Worm (Caenorhabditis elegans) whole organism, late embryonic: ENCODE measurements around the gene Y102E9.3.
A peak's percentile ranks its signal among the peaks of the same experiment; 100 is the strongest.

Experiments used
- C38D4.7 ChIP-seq: fragments of 200-800 bp; sonication (Bioruptor generic); optimal IDR thresholded peaks from 2 replicates; lab custom pipeline; 2018; ENCODE audit warnings: mild to moderate bottlenecking, missing genetic modification characterization, moderate library complexity, missing compliant biosample characterization
- K09A11.1 ChIP-seq: sonication (generic microtip); optimal IDR thresholded peaks from 2 replicates; lab custom pipeline; 2017; ENCODE audit warnings: antibody characterized with exemption, mild to moderate bottlenecking, missing genetic modification characterization, missing compliant biosample characterization; ENCODE audit not compliant: insufficient read depth
- T23F11.4 ChIP-seq: fragments of 200-800 bp; sonication (Bioruptor generic); optimal IDR thresholded peaks from 2 replicates; lab custom pipeline; 2018; ENCODE audit warnings: mild to moderate bottlenecking, missing genetic modification characterization, missing compliant biosample characterization
- Y22D7AL.16 ChIP-seq: sonication (generic microtip); optimal IDR thresholded peaks from 2 replicates; lab custom pipeline; 2016; ENCODE audit warnings: missing genetic modification characterization, missing compliant biosample characterization
- ahr-1 ChIP-seq: sonication (generic microtip); optimal IDR thresholded peaks from 2 replicates; lab custom pipeline; 2016; ENCODE audit warnings: missing genetic modification characterization, missing compliant biosample characterization
- ceh-18 ChIP-seq: sonication (generic microtip); optimal IDR thresholded peaks from 2 replicates; lab custom pipeline; 2016; ENCODE audit warnings: missing genetic modification characterization, missing compliant biosample characterization
- ceh-19 ChIP-seq: fragments of 200-800 bp; sonication (Bioruptor generic); optimal IDR thresholded peaks from 2 replicates; lab custom pipeline; 2018; ENCODE audit warnings: mild to moderate bottlenecking, missing genetic modification characterization, missing compliant biosample characterization
- ceh-31 ChIP-seq: sonication (generic microtip); optimal IDR thresholded peaks from 2 replicates; lab custom pipeline; 2016; ENCODE audit warnings: missing genetic modification characterization, missing compliant biosample characterization
- ceh-34 ChIP-seq: sonication (generic microtip); optimal IDR thresholded peaks from 2 replicates; lab custom pipeline; 2016; ENCODE audit warnings: mild to moderate bottlenecking, missing genetic modification characterization, missing compliant biosample characterization
- ceh-9 ChIP-seq: sonication (generic microtip); optimal IDR thresholded peaks from 2 replicates; lab custom pipeline; 2016; ENCODE audit warnings: mild to moderate bottlenecking, missing genetic modification characterization, inconsistent platforms, missing compliant biosample characterization
- dve-1 ChIP-seq: sonication (generic microtip); optimal IDR thresholded peaks from 2 replicates; lab custom pipeline; 2017; ENCODE audit warnings: antibody characterized with exemption, mild to moderate bottlenecking, missing genetic modification characterization, missing compliant biosample characterization
- elt-2 ChIP-seq: sonication (generic microtip); optimal IDR thresholded peaks from 2 replicates; lab custom pipeline; 2016; ENCODE audit warnings: missing genetic modification reagents, missing genetic modification characterization, missing compliant biosample characterization
- fax-1 ChIP-seq: sonication (generic microtip); optimal IDR thresholded peaks from 2 replicates; lab custom pipeline; 2016; ENCODE audit warnings: missing genotype, missing genetic modification characterization, missing compliant biosample characterization
- fkh-10 ChIP-seq: fragments of 150-350 bp; optimal IDR thresholded peaks from 2 replicates; lab custom pipeline; 2014; ENCODE audit warnings: missing biosample characterization, missing genetic modification reagents, missing genetic modification characterization
- gmeb-2 ChIP-seq: sonication (generic microtip); optimal IDR thresholded peaks from 2 replicates; lab custom pipeline; 2016; ENCODE audit warnings: missing genetic modification characterization, inconsistent platforms, missing compliant biosample characterization
- hlh-13 ChIP-seq: fragments of 200-800 bp; sonication (Bioruptor generic); optimal IDR thresholded peaks from 2 replicates; lab custom pipeline; 2018; ENCODE audit warnings: mild to moderate bottlenecking, missing genetic modification characterization, missing compliant biosample characterization
- hlh-30 ChIP-seq: sonication (generic microtip); optimal IDR thresholded peaks from 2 replicates; lab custom pipeline; 2017; ENCODE audit warnings: antibody characterized with exemption, missing genetic modification characterization, missing compliant biosample characterization; ENCODE audit not compliant: insufficient read depth
- hlh-6 ChIP-seq: sonication (generic microtip); optimal IDR thresholded peaks from 2 replicates; lab custom pipeline; 2016; ENCODE audit warnings: missing genotype, missing genetic modification characterization, missing compliant biosample characterization
- madf-2 ChIP-seq: sonication (generic microtip); optimal IDR thresholded peaks from 2 replicates; lab custom pipeline; 2017; ENCODE audit warnings: missing genetic modification characterization, missing compliant biosample characterization
- nfya-1 ChIP-seq: sonication (generic microtip); optimal IDR thresholded peaks from 2 replicates; lab custom pipeline; 2017; ENCODE audit warnings: missing genetic modification characterization, mild to moderate bottlenecking, missing compliant biosample characterization, antibody characterized with exemption, moderate library complexity
- nhr-11 ChIP-seq: fragments of 150-350 bp; optimal IDR thresholded peaks from 2 replicates; lab custom pipeline; 2014; ENCODE audit warnings: missing biosample characterization, missing genetic modification characterization
- odd-2 ChIP-seq: sonication (generic microtip); optimal IDR thresholded peaks from 2 replicates; lab custom pipeline; 2017; ENCODE audit warnings: antibody characterized with exemption, mild to moderate bottlenecking, missing genetic modification characterization, missing compliant biosample characterization
- pag-3 ChIP-seq: sonication (generic microtip); optimal IDR thresholded peaks from 2 replicates; lab custom pipeline; 2016; ENCODE audit warnings: missing compliant biosample characterization, missing genetic modification characterization, borderline replicate concordance
- pat-9 ChIP-seq: fragments of 200-800 bp; sonication (Bioruptor generic); optimal IDR thresholded peaks from 2 replicates; lab custom pipeline; 2018; ENCODE audit warnings: mild to moderate bottlenecking, missing genetic modification characterization, moderate library complexity, missing compliant biosample characterization
- pax-1 ChIP-seq: fragments of 150-350 bp; optimal IDR thresholded peaks from 2 replicates; lab custom pipeline; 2014; ENCODE audit warnings: missing biosample characterization, missing genetic modification characterization
- pha-2 ChIP-seq: sonication (generic microtip); optimal IDR thresholded peaks from 2 replicates; lab custom pipeline; 2017; ENCODE audit warnings: mild to moderate bottlenecking, missing genetic modification characterization, missing compliant biosample characterization
- pqm-1 ChIP-seq: sonication (generic microtip); optimal IDR thresholded peaks from 2 replicates; lab custom pipeline; 2016; ENCODE audit warnings: missing genetic modification characterization, missing compliant biosample characterization
- pros-1 ChIP-seq: fragments of 150-350 bp; optimal IDR thresholded peaks from 2 replicates; lab custom pipeline; 2014; ENCODE audit warnings: missing biosample characterization, missing genetic modification reagents, missing genetic modification characterization
- ref-2 ChIP-seq: sonication (generic microtip); optimal IDR thresholded peaks from 2 replicates; lab custom pipeline; 2016; ENCODE audit warnings: missing genetic modification characterization, missing compliant biosample characterization
- sox-2 ChIP-seq: fragments of 200-800 bp; sonication (Bioruptor generic); IDR thresholded peaks from 2 replicates; pipeline ENCODE4 v1.3.6; 2022; ENCODE audit warnings: missing genetic modification reagents, missing genetic modification characterization, missing compliant biosample characterization
- syd-9 ChIP-seq: sonication (generic microtip); optimal IDR thresholded peaks from 2 replicates; lab custom pipeline; 2016; ENCODE audit warnings: mild to moderate bottlenecking, missing genetic modification characterization, moderate library complexity, missing compliant biosample characterization
- tbx-2 ChIP-seq: sonication (generic microtip); optimal IDR thresholded peaks from 2 replicates; lab custom pipeline; 2016; ENCODE audit warnings: missing genetic modification characterization, missing compliant biosample characterization
- tbx-7 ChIP-seq: sonication (generic microtip); optimal IDR thresholded peaks from 2 replicates; lab custom pipeline; 2016; ENCODE audit warnings: missing genotype, missing genetic modification characterization, missing compliant biosample characterization
- ttx-3 ChIP-seq: sonication (generic microtip); optimal IDR thresholded peaks from 2 replicates; lab custom pipeline; 2016; ENCODE audit warnings: missing genetic modification reagents, missing genetic modification characterization, missing compliant biosample characterization
- unc-3 ChIP-seq, 2 experiments: fragments of 200-800 bp in 1 of 2; sonication (Bioruptor generic) in 1 of 2; sonication (generic microtip) in 1 of 2; conservative IDR thresholded peaks in 1 of 2; optimal IDR thresholded peaks in 1 of 2; 2 replicates each; pipeline versions ENCODE4 v1.3.6 to Lab custom; 2016 to 2022; ENCODE audit warnings: missing compliant biosample characterization in 2 of 2, missing genetic modification characterization in 2 of 2, missing genetic modification reagents in 1 of 2
- unc-55 ChIP-seq: sonication (generic microtip); optimal IDR thresholded peaks from 2 replicates; lab custom pipeline; 2017; ENCODE audit warnings: missing biosample characterization, missing genetic modification reagents, missing genetic modification characterization
- zip-5 ChIP-seq: sonication (generic microtip); optimal IDR thresholded peaks from 2 replicates; lab custom pipeline; 2016; ENCODE audit warnings: missing genetic modification characterization, missing compliant biosample characterization

Y102E9.3 gene

DNA sequence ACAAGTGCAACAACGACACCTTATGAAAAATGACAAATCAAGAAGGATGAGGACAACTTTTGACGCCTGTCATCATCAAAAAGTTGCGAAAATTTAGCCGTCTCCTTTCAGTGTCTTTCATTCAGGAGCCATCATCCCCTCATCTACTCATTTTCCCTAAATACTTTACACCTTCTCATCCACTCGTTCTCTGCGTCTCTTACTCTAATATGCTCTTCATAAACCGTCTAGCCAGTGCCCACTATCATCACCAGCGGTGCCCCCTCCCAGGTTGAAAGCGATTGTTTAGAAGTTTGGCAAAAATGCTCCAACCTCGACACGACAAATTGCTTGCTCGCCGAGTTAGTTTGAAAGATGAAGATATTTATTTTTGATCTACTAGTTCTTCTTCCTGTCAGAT, 8.3 kb upstream of the Y102E9.3 start:
- TF ChIP-seq ceh-18 (tag; lab: Kevin White, UChicago) (peak; percentile 57), unc-55 (GFP tag; lab: Kevin White, UChicago) (peak; percentile 64), syd-9 (no peak)

DNA sequence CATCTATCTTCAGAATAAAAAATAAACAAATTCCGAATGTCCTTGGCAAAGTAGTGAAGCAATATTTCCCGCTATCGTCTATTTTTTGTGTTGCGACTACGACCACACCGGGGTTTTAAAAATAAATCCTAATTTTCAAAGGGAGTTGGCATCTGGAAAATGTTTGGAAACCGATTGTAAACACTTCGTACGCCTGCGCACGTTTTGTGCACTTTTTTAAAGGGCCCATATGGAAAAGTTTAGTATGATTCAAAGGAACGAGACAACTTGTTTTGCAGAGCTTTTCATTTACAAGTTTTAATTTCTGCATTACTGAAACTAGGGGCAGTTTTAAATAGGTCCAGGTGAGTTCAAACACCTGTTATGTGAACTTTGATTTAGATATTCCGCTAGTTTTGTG, 5.8 kb upstream of the Y102E9.3 start:
- TF ChIP-seq dve-1 (tag; lab: Kevin White, UChicago) (no peak), fkh-10 (no peak), ceh-31 (no peak), Y22D7AL.16 (tag; lab: Kevin White, UChicago) (no peak), gmeb-2 (no peak), C38D4.7 (no peak), fax-1 (tag; lab: Kevin White, UChicago) (no peak), unc-3 (GFP tag; conservative IDR thresholded peaks at IDR 0.05; lab: Robert Waterston, UW) (no peak), unc-3 (tag; optimal IDR thresholded peaks at IDR 0.05; lab: Kevin White, UChicago) (no peak), K09A11.1 (tag; lab: Kevin White, UChicago) (no peak), ceh-19 (GFP tag; lab: Kevin White, UChicago) (no peak), pax-1 (tag; lab: Kevin White, UChicago) (no peak), ref-2 (tag; lab: Kevin White, UChicago) (no peak), ceh-9 (no peak), pha-2 (tag; lab: Kevin White, UChicago) (no peak), hlh-6 (tag; lab: Kevin White, UChicago) (no peak), pag-3 (tag; lab: Kevin White, UChicago) (no peak)

DNA sequence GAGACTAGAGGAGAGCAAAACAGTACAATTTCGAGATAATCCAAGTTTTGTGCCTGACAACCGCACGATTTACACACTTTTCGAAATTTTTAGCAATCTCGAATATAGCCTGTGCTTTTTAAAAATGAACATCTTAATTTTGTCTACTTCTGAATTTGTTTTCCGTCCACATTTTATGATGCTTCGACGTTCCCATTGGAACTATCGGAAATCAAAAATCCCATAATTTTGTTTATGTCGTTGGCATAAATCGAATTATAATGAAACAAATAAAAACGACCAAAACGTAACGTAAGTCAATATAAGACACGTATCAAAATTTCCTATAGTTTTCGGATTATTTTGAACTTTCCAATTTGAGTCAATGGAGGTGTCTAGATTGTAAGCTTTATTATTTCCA, 2.7 kb upstream of the Y102E9.3 start, which contains the start of gene K07E12.2:
Gene K07E12.2 (plus strand): TSS at position 301 of the 400 bp plus-strand sequence.
- TF ChIP-seq ref-2 (tag; lab: Kevin White, UChicago) (no peak), hlh-6 (tag; lab: Kevin White, UChicago) (no peak), T23F11.4 (GFP tag; lab: Kevin White, UChicago) (no peak)

DNA sequence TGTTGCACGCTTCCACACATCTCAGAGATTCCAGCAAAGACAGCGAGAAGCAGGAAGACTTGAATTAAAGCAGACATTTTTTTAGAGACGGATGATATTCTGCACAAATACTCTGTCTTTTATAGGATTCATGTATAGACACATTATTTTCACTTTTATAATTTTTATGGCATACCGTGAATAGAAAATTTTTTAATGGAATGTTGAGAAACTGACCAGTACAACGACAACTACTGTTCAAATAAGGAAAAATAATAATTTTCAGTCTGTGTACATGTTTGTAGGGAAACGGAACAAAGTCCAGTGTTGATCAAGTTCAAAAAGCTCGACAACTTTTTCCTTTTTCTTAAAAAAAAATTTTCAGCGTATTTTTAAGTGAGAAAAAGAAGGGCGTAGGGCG, 2.2 kb upstream of the Y102E9.3 start, which contains the start of gene Y102E9.6:
Gene Y102E9.6 (minus strand): TSS at position 101 of the 400 bp plus-strand sequence.
- TF ChIP-seq fax-1 (tag; lab: Kevin White, UChicago) (no peak), sox-2 (GFP tag; lab: Robert Waterston, UW) (no peak), T23F11.4 (GFP tag; lab: Kevin White, UChicago) (no peak), elt-2 (tag; lab: Kevin White, UChicago) (no peak), pat-9 (tag; lab: Kevin White, UChicago) (no peak), pros-1 (tag; lab: Kevin White, UChicago) (no peak), hlh-13 (no peak), pag-3 (tag; lab: Kevin White, UChicago) (no peak)

DNA sequence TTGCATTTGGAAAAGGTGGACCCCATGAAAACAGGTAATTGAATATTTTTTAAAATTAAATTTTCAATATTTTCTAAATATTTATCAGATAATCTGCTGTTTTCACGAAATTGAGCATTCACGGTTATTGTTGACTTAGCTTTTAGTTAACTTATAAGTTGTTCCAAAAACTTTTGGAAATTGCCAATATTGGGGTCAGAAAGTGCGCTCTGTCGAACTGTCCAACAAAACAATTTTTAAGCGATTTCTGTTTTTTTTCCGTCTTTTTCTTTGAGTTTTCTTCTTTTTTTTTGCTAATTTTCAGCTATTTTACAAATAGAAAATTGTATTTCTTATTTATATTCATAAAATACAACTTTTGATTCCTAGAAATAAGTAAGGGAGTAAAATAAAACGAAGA, 3.0 kb downstream of the Y102E9.3 start:
- TF ChIP-seq fax-1 (tag; lab: Kevin White, UChicago) (no peak), odd-2 (tag; lab: Kevin White, UChicago) (no peak), ceh-31 (no peak)

DNA sequence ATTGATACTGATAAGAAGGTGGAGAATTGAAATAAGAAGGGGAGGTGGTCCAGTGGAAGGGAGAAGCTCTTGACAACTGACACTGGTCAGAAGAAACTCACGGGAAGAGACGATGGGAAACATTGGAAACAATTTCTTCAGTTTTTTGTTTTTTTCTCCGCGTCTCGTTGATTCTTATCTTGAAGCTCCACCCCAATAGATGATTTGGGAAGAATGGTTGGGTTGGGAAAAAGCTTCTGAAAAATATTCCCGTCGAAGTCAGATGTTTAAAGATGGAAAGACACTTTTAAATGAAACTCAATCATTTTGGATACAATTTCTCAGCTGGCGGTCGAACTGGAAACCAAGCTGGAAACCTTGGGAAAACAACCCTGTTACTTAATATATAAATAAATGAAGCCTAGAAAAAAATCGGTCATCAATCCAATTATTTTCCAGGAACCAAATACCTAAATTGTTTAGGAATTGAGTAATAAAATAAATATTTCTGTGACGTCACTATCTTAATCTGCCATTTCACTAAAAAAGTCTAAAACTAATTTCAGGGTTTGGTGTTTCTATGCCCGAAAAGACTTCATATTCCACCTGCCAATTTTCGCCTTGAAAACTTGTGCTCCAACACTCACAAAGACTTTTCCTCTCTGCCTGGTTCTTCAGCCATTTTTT, 4.0 kb downstream of the Y102E9.3 start, which contains the start of the genes Y102E9.5 and odr-4:
Gene Y102E9.5 (minus strand): TSS at position 101 of the 666 bp plus-strand sequence.
Gene odr-4 (plus strand): TSS at position 616 of the 666 bp plus-strand sequence.
- TF ChIP-seq ttx-3 (tag; lab: Kevin White, UChicago) (no peak), ceh-34 (tag; lab: Kevin White, UChicago) (no peak), tbx-2 (tag; lab: Kevin White, UChicago) (no peak), nfya-1 (tag; lab: Kevin White, UChicago) (no peak), hlh-30 (no peak), ahr-1 (tag; lab: Kevin White, UChicago) (no peak), unc-55 (GFP tag; lab: Kevin White, UChicago) (no peak), zip-5 (tag; lab: Kevin White, UChicago) (no peak), madf-2 (tag; lab: Kevin White, UChicago) (no peak), C38D4.7 (no peak), pqm-1 (tag; lab: Kevin White, UChicago) (no peak), nhr-11 (no peak), pha-2 (tag; lab: Kevin White, UChicago) (no peak), tbx-7 (tag; lab: Kevin White, UChicago) (no peak), Y22D7AL.16 (tag; lab: Kevin White, UChicago) (no peak)
- TF ChIP-seq, all 69 proteins: peak for 0
